Fruit fly (Drosophila melanogaster) whole organism, embryonic: ENCODE measurements around the gene Hsp83.
A peak's percentile ranks its signal among the peaks of the same experiment; 100 is the strongest.

Experiments used
- Awh ChIP-seq: fragments of 200-800 bp; sonication (Bioruptor generic); IDR thresholded peaks from 2 replicates; pipeline ENCODE4, ENCODE4 v1.3.6; 2022; ENCODE audit warnings: missing biosample characterization, missing genetic modification characterization
- Bdp1 ChIP-seq: fragments of 200-800 bp; sonication (Bioruptor generic); optimal IDR thresholded peaks from 3 replicates; lab custom pipeline; 2016; ENCODE audit warnings: missing biosample characterization, missing genetic modification characterization
- C15 ChIP-seq: fragments of 200-800 bp; sonication (Bioruptor generic); IDR thresholded peaks from 3 replicates; pipeline ENCODE4 v1.3.6; 2022; ENCODE audit warnings: missing biosample characterization, missing genetic modification characterization
- CG10979 ChIP-seq: fragments of 200-800 bp; sonication (Bioruptor generic); optimal IDR thresholded peaks from 2 replicates; lab custom pipeline; 2018; ENCODE audit warnings: missing biosample characterization, mild to moderate bottlenecking, missing genetic modification characterization, moderate library complexity
- CG11560 ChIP-seq: fragments of 200-800 bp; sonication (Bioruptor generic); IDR thresholded peaks from 3 replicates; pipeline ENCODE4 v1.3.6; 2022; ENCODE audit warnings: missing biosample characterization, missing genetic modification characterization
- CG14014 ChIP-seq: fragments of 200-800 bp; sonication (Bioruptor generic); IDR thresholded peaks from 2 replicates; pipeline ENCODE4 v1.3.6; 2022; ENCODE audit warnings: missing biosample characterization, missing genetic modification characterization
- CG15269 ChIP-seq: fragments of 200-800 bp; sonication (Bioruptor generic); optimal IDR thresholded peaks from 2 replicates; lab custom pipeline; 2018; ENCODE audit warnings: missing biosample characterization, mild to moderate bottlenecking, missing genetic modification characterization, moderate library complexity
- CG16815 ChIP-seq: fragments of 200-800 bp; sonication (Bioruptor generic); optimal IDR thresholded peaks from 3 replicates; lab custom pipeline; 2017; ENCODE audit warnings: missing biosample characterization, mild to moderate bottlenecking, missing genetic modification characterization
- CG16863 ChIP-seq: fragments of 200-800 bp; sonication (Bioruptor generic); optimal IDR thresholded peaks from 3 replicates; lab custom pipeline; 2016; ENCODE audit warnings: missing biosample characterization, missing genetic modification characterization
- CG17568 ChIP-seq: fragments of 200-800 bp; sonication (Bioruptor generic); optimal IDR thresholded peaks from 2 replicates; lab custom pipeline; 2018; ENCODE audit warnings: missing biosample characterization, mild to moderate bottlenecking, missing genetic modification characterization, moderate library complexity
- CG18011 ChIP-seq: fragments of 200-800 bp; sonication (Bioruptor generic); optimal IDR thresholded peaks from 2 replicates; lab custom pipeline; 2017; ENCODE audit warnings: missing biosample characterization, missing genetic modification characterization, mild to moderate bottlenecking, moderate library complexity, missing genotype
- CG31224 ChIP-seq: fragments of 200-800 bp; sonication (Bioruptor generic); IDR thresholded peaks from 2 replicates; pipeline ENCODE4 v1.3.6; 2022; ENCODE audit warnings: missing biosample characterization, missing genetic modification characterization
- CG43689 ChIP-seq: fragments of 200-800 bp; sonication (Bioruptor generic); IDR thresholded peaks from 2 replicates; pipeline ENCODE4 v1.3.6; 2022; ENCODE audit warnings: missing biosample characterization, missing genetic modification characterization
- CG4404 ChIP-seq: fragments of 200-800 bp; sonication (Bioruptor generic); IDR thresholded peaks from 2 replicates; pipeline ENCODE4 v1.3.6; 2022; ENCODE audit warnings: missing biosample characterization, missing genetic modification characterization
- CG4424 ChIP-seq: fragments of 200-800 bp; sonication (Bioruptor generic); optimal IDR thresholded peaks from 3 replicates; lab custom pipeline; 2016; ENCODE audit warnings: missing biosample characterization, missing genetic modification characterization
- CG6683 ChIP-seq: fragments of 200-800 bp; sonication (Bioruptor generic); optimal IDR thresholded peaks from 2 replicates; lab custom pipeline; 2017; ENCODE audit warnings: missing biosample characterization, mild to moderate bottlenecking, missing genetic modification characterization, missing genetic modification reagents
- CG8765 ChIP-seq: fragments of 200-800 bp; sonication (Bioruptor generic); IDR thresholded peaks from 2 replicates; pipeline ENCODE4 v1.3.6; 2022; ENCODE audit warnings: missing biosample characterization, missing genetic modification characterization
- CG9817 ChIP-seq: fragments of 200-800 bp; sonication (Bioruptor generic); optimal IDR thresholded peaks from 2 replicates; lab custom pipeline; 2018; ENCODE audit warnings: missing biosample characterization, mild to moderate bottlenecking, missing genetic modification characterization, moderate library complexity
- Chrac-16 ChIP-seq: fragments of 200-800 bp; sonication (Bioruptor generic); optimal IDR thresholded peaks from 3 replicates; lab custom pipeline; 2016; ENCODE audit warnings: missing biosample characterization, missing genetic modification characterization
- CkIIα-i1 ChIP-seq: fragments of 200-800 bp; sonication (Bioruptor generic); IDR thresholded peaks from 2 replicates; pipeline ENCODE4 v1.3.6; 2022; ENCODE audit warnings: missing biosample characterization, missing genetic modification characterization
- Dad ChIP-seq: fragments of 200-800 bp; sonication (Bioruptor generic); optimal IDR thresholded peaks from 3 replicates; lab custom pipeline; 2016; ENCODE audit warnings: missing biosample characterization, missing genetic modification characterization
- Doc2 ChIP-seq: fragments of 200-800 bp; sonication (Bioruptor generic); IDR thresholded peaks from 2 replicates; pipeline ENCODE4 v1.3.6; 2022; ENCODE audit warnings: missing biosample characterization, missing genetic modification characterization
- ERR ChIP-seq: fragments of 200-800 bp; sonication (Bioruptor generic); optimal IDR thresholded peaks from 2 replicates; lab custom pipeline; 2016; ENCODE audit warnings: missing biosample characterization, missing genetic modification characterization
- Fer2 ChIP-seq: fragments of 200-800 bp; sonication (Bioruptor generic); optimal IDR thresholded peaks from 2 replicates; lab custom pipeline; 2018; ENCODE audit warnings: missing biosample characterization, mild to moderate bottlenecking, missing genetic modification characterization, moderate library complexity
- H2.0 ChIP-seq: fragments of 200-800 bp; sonication (Bioruptor generic); IDR thresholded peaks from 2 replicates; pipeline ENCODE4 v1.3.6; 2022; ENCODE audit warnings: missing biosample characterization, missing genetic modification characterization
- Hand ChIP-seq: fragments of 200-800 bp; sonication (Bioruptor generic); optimal IDR thresholded peaks from 2 replicates; lab custom pipeline; 2017; ENCODE audit warnings: mild to moderate bottlenecking, missing biosample characterization, missing genetic modification reagents, missing genetic modification characterization
- HmgD ChIP-seq: fragments of 200-800 bp; sonication (Bioruptor generic); optimal IDR thresholded peaks from 3 replicates; lab custom pipeline; 2016; ENCODE audit warnings: missing biosample characterization, missing genetic modification characterization
- Hmx ChIP-seq: fragments of 200-800 bp; sonication (Bioruptor generic); optimal IDR thresholded peaks from 2 replicates; lab custom pipeline; 2016; ENCODE audit warnings: missing biosample characterization, missing genetic modification characterization
- Hr39 ChIP-seq: fragments of >200 bp; optimal IDR thresholded peaks from 2 replicates; lab custom pipeline; 2017
- Hsf ChIP-seq: fragments of 200-800 bp; sonication (Bioruptor generic); optimal IDR thresholded peaks from 3 replicates; lab custom pipeline; 2016; ENCODE audit warnings: missing biosample characterization, missing genetic modification characterization
- NC2α ChIP-seq: fragments of 200-800 bp; sonication (Bioruptor generic); optimal IDR thresholded peaks from 2 replicates; lab custom pipeline; 2016; ENCODE audit warnings: missing biosample characterization, missing genetic modification characterization
- Nf-YC ChIP-seq: fragments of 200-800 bp; optimal IDR thresholded peaks from 3 replicates; lab custom pipeline; 2019; ENCODE audit warnings: missing biosample characterization, mild to moderate bottlenecking, missing genetic modification characterization, moderate library complexity
- Oaz ChIP-seq: fragments of 200-800 bp; sonication (Bioruptor generic); IDR thresholded peaks from 2 replicates; pipeline ENCODE4 v1.3.6; 2022; ENCODE audit warnings: missing biosample characterization, missing genetic modification characterization
- Six4 ChIP-seq: fragments of 200-800 bp; sonication (Bioruptor generic); optimal IDR thresholded peaks from 2 replicates; lab custom pipeline; 2016; ENCODE audit warnings: missing biosample characterization, missing genetic modification characterization
- Sry-β ChIP-seq: fragments of 200-800 bp; sonication (Bioruptor generic); optimal IDR thresholded peaks from 2 replicates; lab custom pipeline; 2018; ENCODE audit warnings: missing biosample characterization, mild to moderate bottlenecking, missing genetic modification characterization, moderate library complexity
- aop ChIP-seq: fragments of 200-800 bp; sonication (Bioruptor generic); IDR thresholded peaks from 2 replicates; pipeline ENCODE4 v1.3.6; 2022; ENCODE audit warnings: missing biosample characterization, missing genetic modification characterization
- bbx ChIP-seq: fragments of 200-800 bp; sonication (Bioruptor generic); IDR thresholded peaks from 2 replicates; pipeline ENCODE4 v1.3.6; 2022; ENCODE audit warnings: missing biosample characterization, missing genetic modification characterization; ENCODE audit not compliant: partially characterized antibody
- croc ChIP-seq: fragments of 200-800 bp; sonication (Bioruptor generic); conservative IDR thresholded peaks from 3 replicates; pipeline ENCODE4 v1.3.6; 2022; ENCODE audit warnings: missing biosample characterization, missing genetic modification characterization
- gcm ChIP-seq: fragments of 200-800 bp; sonication (Bioruptor generic); optimal IDR thresholded peaks from 2 replicates; lab custom pipeline; 2019; ENCODE audit warnings: missing biosample characterization, mild to moderate bottlenecking, missing genetic modification characterization, moderate library complexity
- h ChIP-seq: fragments of >200 bp; optimal IDR thresholded peaks from 2 replicates; lab custom pipeline; 2017
- hth ChIP-seq: fragments of >200 bp; optimal IDR thresholded peaks from 2 replicates; lab custom pipeline; 2017; ENCODE audit warnings: inconsistent platforms
- mld ChIP-seq: fragments of 200-800 bp; sonication (Bioruptor generic); IDR thresholded peaks from 3 replicates; pipeline ENCODE4 v1.3.6; 2022; ENCODE audit warnings: missing biosample characterization, missing genetic modification characterization; ENCODE audit not compliant: partially characterized antibody
- nom ChIP-seq: fragments of 200-800 bp; sonication (Bioruptor generic); optimal IDR thresholded peaks from 2 replicates; lab custom pipeline; 2017; ENCODE audit warnings: missing biosample characterization, missing genetic modification characterization, mild to moderate bottlenecking, moderate library complexity, missing genetic modification reagents
- ranshi ChIP-seq: fragments of 200-800 bp; sonication (Bioruptor generic); IDR thresholded peaks from 2 replicates; pipeline ENCODE4 v1.3.6; 2022; ENCODE audit warnings: missing biosample characterization, missing genetic modification characterization
- scrt ChIP-seq: fragments of 200-800 bp; sonication (Bioruptor generic); optimal IDR thresholded peaks from 2 replicates; lab custom pipeline; 2018; ENCODE audit warnings: missing biosample characterization, mild to moderate bottlenecking, missing genetic modification characterization, moderate library complexity
- sim ChIP-seq: fragments of 200-800 bp; sonication (Bioruptor generic); IDR thresholded peaks from 2 replicates; pipeline ENCODE4 v1.3.6; 2022; ENCODE audit warnings: missing biosample characterization, missing genetic modification characterization
- sisA ChIP-seq: fragments of 200-800 bp; sonication (Bioruptor generic); IDR thresholded peaks from 2 replicates; pipeline ENCODE4 v1.3.6; 2022; ENCODE audit warnings: missing biosample characterization, missing genetic modification characterization
- tin ChIP-seq: fragments of 200-800 bp; sonication (Bioruptor generic); optimal IDR thresholded peaks from 3 replicates; lab custom pipeline; 2016; ENCODE audit warnings: missing biosample characterization, missing genetic modification characterization
- tx ChIP-seq: fragments of 200-800 bp; sonication (Bioruptor generic); optimal IDR thresholded peaks from 2 replicates; lab custom pipeline; 2016; ENCODE audit warnings: missing biosample characterization, missing genetic modification characterization
- wek ChIP-seq: fragments of 200-800 bp; sonication (Bioruptor generic); optimal IDR thresholded peaks from 3 replicates; lab custom pipeline; 2018; ENCODE audit warnings: missing biosample characterization, mild to moderate bottlenecking, missing genetic modification characterization, moderate library complexity

Hsp83 gene

dm6 chr3L:3148125-3149059 is 44.4 kb upstream of the Hsp83 start, which contains the start of the genes Usp5 and BtbVII (continued):
- TF ChIP-seq wek, result peak; percentile 49
- TF ChIP-seq Doc2 (GFP tag; lab: Robert Waterston, UW), result no peak
- no peak for TF ChIP-seq C15 (GFP tag; lab: Robert Waterston, UW)
- no peak for TF ChIP-seq gcm (GFP tag; lab: Kevin White, UChicago)
- no peak for TF ChIP-seq CG17568 (GFP tag; lab: Kevin White, UChicago)
- peak; percentile 39 for TF ChIP-seq CG15269 (tag; lab: Kevin White, UChicago)
- peak; percentile 28 for TF ChIP-seq CG4424 (GFP tag; lab: Kevin White, UChicago)
- peak; percentile 39 for TF ChIP-seq CG9817 (tag; lab: Kevin White, UChicago)
- TF ChIP-seq Nf-YC (tag; lab: Kevin White, UChicago), result peak; percentile 2
- TF ChIP-seq Hsf (GFP tag; lab: Kevin White, UChicago), result peak; percentile 76
- no peak for TF ChIP-seq Sry-β (GFP tag; lab: Kevin White, UChicago)
- 0 out of 2 replicates have a peak, but pooled peaks have one; percentile 25 for TF ChIP-seq Oaz (GFP tag; lab: Robert Waterston, UW)
- peak; percentile 68 for TF ChIP-seq tx (GFP tag; lab: Kevin White, UChicago)
- TF ChIP-seq sim (GFP tag; lab: Robert Waterston, UW), result 0 out of 2 replicates have a peak, but pooled peaks have one; percentile 7
- TF ChIP-seq CG31224 (GFP tag; lab: Robert Waterston, UW), result 0 out of 2 replicates have a peak, but pooled peaks have one; percentile 10
- peak; percentile 68 for TF ChIP-seq CG16863 (GFP tag; lab: Kevin White, UChicago)
- TF ChIP-seq CG18011 (GFP tag; lab: Kevin White, UChicago), result no peak
- TF ChIP-seq Hr39, result no peak
- no peak for TF ChIP-seq Hmx
- TF ChIP-seq Fer2, result no peak
- TF ChIP-seq nom (GFP tag; lab: Kevin White, UChicago), result peak; percentile 51
- TF ChIP-seq H2.0 (GFP tag; lab: Robert Waterston, UW), result peak; percentile 47; the same call in 1 of the 2 replicates
- TF ChIP-seq CG14014 (GFP tag; lab: Robert Waterston, UW), result peak; percentile 34; the same call in 1 of the 2 replicates
- TF ChIP-seq CG8765 (GFP tag; lab: Robert Waterston, UW), result 0 out of 2 replicates have a peak, but pooled peaks have one; percentile 54
- peak; percentile 90 for TF ChIP-seq mld (GFP tag; lab: Robert Waterston, UW)
- peak; percentile 62 for TF ChIP-seq Chrac-16 (GFP tag; lab: Kevin White, UChicago)
- TF ChIP-seq CG43689, result no peak
- no peak for TF ChIP-seq h (lab: Kevin White, UChicago)
- TF ChIP-seq Hand (GFP tag; lab: Kevin White, UChicago), result no peak
- peak; percentile 34 for TF ChIP-seq CG10979 (tag; lab: Kevin White, UChicago)
- no peak for TF ChIP-seq CkIIα-i1 (GFP tag; lab: Robert Waterston, UW)
- TF ChIP-seq sisA (GFP tag; lab: Robert Waterston, UW), result peak; percentile 59
- TF ChIP-seq bbx (GFP tag; lab: Robert Waterston, UW), result peak; percentile 91
- peak; percentile 64 for TF ChIP-seq Six4 (GFP tag; lab: Kevin White, UChicago)
- peak; percentile 17 for TF ChIP-seq CG16815 (GFP tag; lab: Kevin White, UChicago)
- no peak for TF ChIP-seq hth (lab: Kevin White, UChicago)
- TF ChIP-seq Awh (GFP tag; lab: Robert Waterston, UW), result peak; percentile 60
- peak; percentile 6 for TF ChIP-seq ERR (GFP tag; lab: Kevin White, UChicago)
- 0 out of 3 replicates have a peak, but pooled peaks have one; percentile 39 for TF ChIP-seq croc
- TF ChIP-seq CG11560 (tag; lab: Robert Waterston, UW), result no peak
- TF ChIP-seq Bdp1 (GFP tag; lab: Kevin White, UChicago), result peak; percentile 64
- peak; percentile 14 for TF ChIP-seq Dad
- TF ChIP-seq aop (GFP tag; lab: Robert Waterston, UW), result no peak
- TF ChIP-seq HmgD (GFP tag; lab: Kevin White, UChicago), result peak; percentile 58
- TF ChIP-seq ranshi (GFP tag; lab: Robert Waterston, UW), result no peak
- no peak for TF ChIP-seq NC2α
- TF ChIP-seq scrt, result no peak
- peak; percentile 50; the same call in 1 of the 2 replicates for TF ChIP-seq CG4404 (GFP tag; lab: Robert Waterston, UW)
- peak; percentile 63 for TF ChIP-seq tin (GFP tag; lab: Kevin White, UChicago)
- peak; percentile 41 for TF ChIP-seq CG6683 (GFP tag; lab: Kevin White, UChicago)
